Fruit fly (Drosophila melanogaster) whole organism, adult: ENCODE measurements around the gene foxo.

ENCODE experiments used
- CG11617 ChIP-seq: fragments of 200-800 bp; sonication (Bioruptor generic); optimal IDR thresholded peaks from 2 replicates; lab custom pipeline; 2017; ENCODE audit warnings: mild to moderate bottlenecking, missing biosample characterization, missing genetic modification reagents, missing genetic modification characterization
- CG12768 ChIP-seq: fragments of 200-800 bp; sonication (Bioruptor generic); optimal IDR thresholded peaks from 2 replicates; lab custom pipeline; 2017; ENCODE audit warnings: missing biosample characterization, missing genetic modification characterization, mild to moderate bottlenecking, moderate library complexity, missing genetic modification reagents
- CG14711 ChIP-seq: fragments of 200-800 bp; sonication (Bioruptor generic); optimal IDR thresholded peaks from 2 replicates; lab custom pipeline; 2018; ENCODE audit warnings: missing biosample characterization, mild to moderate bottlenecking, missing genetic modification characterization, moderate library complexity
- CG1620 ChIP-seq: fragments of 200-800 bp; sonication (Bioruptor generic); optimal IDR thresholded peaks from 2 replicates; lab custom pipeline; 2016; ENCODE audit warnings: missing biosample characterization, missing genetic modification characterization
- CG33017 ChIP-seq: fragments of 200-800 bp; sonication (Bioruptor generic); optimal IDR thresholded peaks from 2 replicates; lab custom pipeline; 2018; ENCODE audit warnings: missing biosample characterization, mild to moderate bottlenecking, missing genetic modification characterization, moderate library complexity
- CG5204 ChIP-seq: fragments of 200-800 bp; sonication (Bioruptor generic); optimal IDR thresholded peaks from 2 replicates; lab custom pipeline; 2016; ENCODE audit warnings: missing biosample characterization, missing genetic modification characterization
- CG7045 ChIP-seq: fragments of 200-800 bp; sonication (Bioruptor generic); optimal IDR thresholded peaks from 2 replicates; lab custom pipeline; 2017; ENCODE audit warnings: missing biosample characterization, mild to moderate bottlenecking, missing genetic modification characterization
- CG7101 ChIP-seq: fragments of 200-800 bp; sonication (Bioruptor generic); optimal IDR thresholded peaks from 2 replicates; lab custom pipeline; 2018; ENCODE audit warnings: missing biosample characterization, mild to moderate bottlenecking, missing genetic modification characterization, moderate library complexity
- Clk ChIP-seq: fragments of 200-800 bp; sonication (Bioruptor generic); optimal IDR thresholded peaks from 2 replicates; lab custom pipeline; 2017; ENCODE audit warnings: missing biosample characterization, missing genetic modification characterization
- Crg-1 ChIP-seq: fragments of 200-800 bp; sonication (Bioruptor generic); optimal IDR thresholded peaks from 2 replicates; lab custom pipeline; 2016; ENCODE audit warnings: missing biosample characterization, missing genetic modification characterization
- Hr96 ChIP-seq: fragments of 200-800 bp; sonication (Bioruptor generic); optimal IDR thresholded peaks from 2 replicates; lab custom pipeline; 2016; ENCODE audit warnings: missing biosample characterization, missing genetic modification characterization
- Mnt ChIP-seq: fragments of 200-800 bp; sonication (Bioruptor generic); optimal IDR thresholded peaks from 2 replicates; lab custom pipeline; 2016; ENCODE audit warnings: missing biosample characterization, mild to moderate bottlenecking, missing genetic modification characterization
- bab1 ChIP-seq: fragments of 200-800 bp; sonication (Bioruptor generic); optimal IDR thresholded peaks from 3 replicates; lab custom pipeline; 2019; ENCODE audit warnings: missing biosample characterization, mild to moderate bottlenecking, missing genetic modification characterization, moderate library complexity
- cic ChIP-seq: fragments of 200-800 bp; sonication (Bioruptor generic); optimal IDR thresholded peaks from 2 replicates; lab custom pipeline; 2017; ENCODE audit warnings: missing biosample characterization, mild to moderate bottlenecking, missing genetic modification characterization, moderate library complexity
- cnc ChIP-seq, 2 experiments: fragments of >200 bp; optimal IDR thresholded peaks; 2 replicates each; lab custom pipeline; 2017
- kay ChIP-seq: fragments of 200-800 bp; sonication (Bioruptor generic); peaks from one replicate; lab custom pipeline; 2016; ENCODE audit warnings: missing biosample characterization, missing genetic modification characterization, borderline replicate concordance
- ovo ChIP-seq: fragments of 200-800 bp; sonication (Bioruptor generic); optimal IDR thresholded peaks from 2 replicates; lab custom pipeline; 2016; ENCODE audit warnings: missing biosample characterization, missing genetic modification characterization
- pad ChIP-seq: fragments of 200-800 bp; sonication (Bioruptor generic); optimal IDR thresholded peaks from 3 replicates; lab custom pipeline; 2017; ENCODE audit warnings: missing biosample characterization, missing genetic modification characterization, mild to moderate bottlenecking, moderate library complexity, missing genetic modification reagents
- tj ChIP-seq: fragments of 200-800 bp; sonication (Bioruptor generic); optimal IDR thresholded peaks from 3 replicates; lab custom pipeline; 2017; ENCODE audit warnings: missing biosample characterization, mild to moderate bottlenecking, missing genetic modification characterization, moderate library complexity
- toe ChIP-seq: fragments of 200-800 bp; sonication (Bioruptor generic); optimal IDR thresholded peaks from 2 replicates; lab custom pipeline; 2016; ENCODE audit warnings: missing biosample characterization, missing genetic modification characterization

foxo gene

dm6 chr3R:14053037-14053808 lies 3.5 kb upstream of the foxo start:
- TF ChIP-seq CG7045, result peak; percentile 95
- TF ChIP-seq CG12768, result peak; percentile 92
- TF ChIP-seq CG11617 (GFP tag; lab: Kevin White, UChicago), result peak; percentile 85
- peak; percentile 58 for TF ChIP-seq Hr96
- peak; percentile 30 for TF ChIP-seq bab1
- peak; percentile 94 for TF ChIP-seq CG33017
- TF ChIP-seq CG1620 (GFP tag; lab: Kevin White, UChicago), result no peak
- TF ChIP-seq cnc (optimal IDR thresholded peaks at IDR 0.05; lab: Kevin White, UChicago), result no peak
- peak; percentile 94 for TF ChIP-seq CG7101
- peak; percentile 70 for TF ChIP-seq CG5204
- peak; percentile 88 for TF ChIP-seq cic (GFP tag; lab: Kevin White, UChicago)
- peak; percentile 91 for TF ChIP-seq kay (GFP tag; lab: Kevin White, UChicago)
- peak; percentile 53 for TF ChIP-seq Mnt (GFP tag; lab: Kevin White, UChicago)
- TF ChIP-seq pad (GFP tag; lab: Kevin White, UChicago), result peak; percentile 79
- peak; percentile 76 for TF ChIP-seq ovo (GFP tag; lab: Kevin White, UChicago)
- peak; percentile 63 for TF ChIP-seq toe (GFP tag; lab: Kevin White, UChicago)
- TF ChIP-seq tj, result peak; percentile 63
- peak; percentile 89 for TF ChIP-seq CG14711 (tag; lab: Kevin White, UChicago)
- peak; percentile 33 for TF ChIP-seq Crg-1 (GFP tag; lab: Kevin White, UChicago)
- peak; percentile 82 for TF ChIP-seq Clk (GFP tag; lab: Kevin White, UChicago)

dm6 chr3R:14054103-14054502 lies 2.6 kb upstream of the foxo start:
- TF ChIP-seq Hr96, result no peak
- peak; percentile 90 for TF ChIP-seq tj

DNA sequence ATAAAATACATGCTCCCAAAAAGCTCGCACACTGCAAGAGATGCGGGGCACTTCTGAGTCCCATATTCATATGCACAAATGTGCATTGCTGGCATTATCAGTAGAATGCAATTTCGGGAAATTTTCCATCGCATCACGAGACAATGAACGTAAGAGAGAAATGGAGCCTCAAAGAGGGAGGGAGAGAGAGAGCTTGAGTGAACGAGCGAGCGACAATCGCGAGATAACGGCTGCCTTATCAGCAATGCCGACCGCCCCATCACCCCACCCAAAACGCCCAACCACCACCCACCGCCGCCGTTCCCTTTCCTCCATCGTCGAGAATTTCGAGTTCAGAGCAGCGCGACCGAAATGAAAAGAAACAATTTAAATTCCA lies 813 bp upstream of the foxo start:
- TF ChIP-seq CG7101 (no peak), Mnt (GFP tag; lab: Kevin White, UChicago) (peak; percentile 68), tj (peak; percentile 95), CG33017 (no peak), Crg-1 (GFP tag; lab: Kevin White, UChicago) (no peak), CG7045 (no peak), CG12768 (peak; percentile 16), cnc (optimal IDR thresholded peaks at IDR 0.05; lab: Kevin White, UChicago) (no peak), CG14711 (tag; lab: Kevin White, UChicago) (no peak), Clk (GFP tag; lab: Kevin White, UChicago) (peak; percentile 58), pad (GFP tag; lab: Kevin White, UChicago) (peak; percentile 23), kay (GFP tag; lab: Kevin White, UChicago) (no peak), CG5204 (no peak), cic (GFP tag; lab: Kevin White, UChicago) (peak; percentile 93), ovo (GFP tag; lab: Kevin White, UChicago) (peak; percentile 50), Hr96 (no peak)

- TF ChIP-seq Mnt (GFP tag; lab: Kevin White, UChicago) (peak; percentile 66), cic (GFP tag; lab: Kevin White, UChicago) (peak; percentile 5), ovo (GFP tag; lab: Kevin White, UChicago) (peak; percentile 52), CG11617 (GFP tag; lab: Kevin White, UChicago) (no peak), bab1 (no peak), CG5204 (no peak), Hr96 (no peak), tj (no peak), kay (GFP tag; lab: Kevin White, UChicago) (peak; percentile 81), CG7045 (no peak)
These were observed 549 bp downstream of the foxo start for dm6 chr3R:14057132-14057855.

dm6 chr3R:14058531-14059431 lies 2.0 kb downstream of the foxo start:
- peak; percentile 1 for TF ChIP-seq Mnt (GFP tag; lab: Kevin White, UChicago)
- peak; percentile 5 for TF ChIP-seq CG12768
- TF ChIP-seq tj, result peak; percentile 1
- TF ChIP-seq kay (GFP tag; lab: Kevin White, UChicago), result no peak
- peak; percentile 36 for TF ChIP-seq cic (GFP tag; lab: Kevin White, UChicago)

- TF ChIP-seq pad (GFP tag; lab: Kevin White, UChicago), result no peak
- TF ChIP-seq Crg-1 (GFP tag; lab: Kevin White, UChicago), result no peak
- TF ChIP-seq CG11617 (GFP tag; lab: Kevin White, UChicago), result no peak
- no peak for TF ChIP-seq CG7101
- no peak for TF ChIP-seq Clk (GFP tag; lab: Kevin White, UChicago)
- TF ChIP-seq cic (GFP tag; lab: Kevin White, UChicago), result peak; percentile 57
- peak; percentile 58 for TF ChIP-seq ovo (GFP tag; lab: Kevin White, UChicago)
- no peak for TF ChIP-seq cnc (optimal IDR thresholded peaks at IDR 0.05; lab: Kevin White, UChicago)
- TF ChIP-seq CG12768, result peak; percentile 56
- TF ChIP-seq CG7045, result no peak
- TF ChIP-seq CG5204, result no peak
- TF ChIP-seq bab1, result no peak
- TF ChIP-seq toe (GFP tag; lab: Kevin White, UChicago), result no peak
- TF ChIP-seq tj, result no peak
- no peak for TF ChIP-seq CG1620 (GFP tag; lab: Kevin White, UChicago)
- no peak for TF ChIP-seq CG14711 (tag; lab: Kevin White, UChicago)
- TF ChIP-seq CG33017, result peak; percentile 31
- peak; percentile 84 for TF ChIP-seq kay (GFP tag; lab: Kevin White, UChicago)
- peak; percentile 11 for TF ChIP-seq Mnt (GFP tag; lab: Kevin White, UChicago)
- no peak for TF ChIP-seq Hr96
These were observed 3.1 kb downstream of the foxo start for dm6 chr3R:14059703-14060300.
